Worm (Caenorhabditis elegans) whole organism, late embryonic: ENCODE measurements around the gene cyp-32A1.

ENCODE experiments used
- C08G9.2 ChIP-seq: sonication (generic microtip); optimal IDR thresholded peaks from 2 replicates; lab custom pipeline; 2016; ENCODE audit warnings: mild to moderate bottlenecking, missing genetic modification characterization, moderate library complexity, missing compliant biosample characterization
- C38D4.7 ChIP-seq: fragments of 200-800 bp; sonication (Bioruptor generic); optimal IDR thresholded peaks from 2 replicates; lab custom pipeline; 2018; ENCODE audit warnings: mild to moderate bottlenecking, missing genetic modification characterization, moderate library complexity, missing compliant biosample characterization
- F13H6.1 ChIP-seq: sonication (generic microtip); optimal IDR thresholded peaks from 2 replicates; lab custom pipeline; 2016; ENCODE audit warnings: missing genetic modification characterization, missing compliant biosample characterization
- K02D7.2 ChIP-seq: sonication (generic microtip); optimal IDR thresholded peaks from 2 replicates; lab custom pipeline; 2017; ENCODE audit warnings: mild to moderate bottlenecking, missing genetic modification characterization, missing compliant biosample characterization
- K09A11.1 ChIP-seq: sonication (generic microtip); optimal IDR thresholded peaks from 2 replicates; lab custom pipeline; 2017; ENCODE audit warnings: antibody characterized with exemption, mild to moderate bottlenecking, missing genetic modification characterization, missing compliant biosample characterization; ENCODE audit not compliant: insufficient read depth
- ama-1 ChIP-seq: fragments of 150-350 bp; optimal IDR thresholded peaks from 2 replicates; lab custom pipeline; 2014
- ceh-18 ChIP-seq: sonication (generic microtip); optimal IDR thresholded peaks from 2 replicates; lab custom pipeline; 2016; ENCODE audit warnings: missing genetic modification characterization, missing compliant biosample characterization
- ceh-19 ChIP-seq: fragments of 200-800 bp; sonication (Bioruptor generic); optimal IDR thresholded peaks from 2 replicates; lab custom pipeline; 2018; ENCODE audit warnings: mild to moderate bottlenecking, missing genetic modification characterization, missing compliant biosample characterization
- ceh-24 ChIP-seq: sonication (generic microtip); optimal IDR thresholded peaks from 2 replicates; lab custom pipeline; 2016; ENCODE audit warnings: mild to moderate bottlenecking, missing genetic modification characterization, missing compliant biosample characterization
- ceh-30 ChIP-seq: fragments of 150-350 bp; optimal IDR thresholded peaks from 2 replicates; lab custom pipeline; 2014; ENCODE audit warnings: missing biosample characterization, missing genetic modification characterization
- ceh-34 ChIP-seq: sonication (generic microtip); optimal IDR thresholded peaks from 2 replicates; lab custom pipeline; 2016; ENCODE audit warnings: mild to moderate bottlenecking, missing genetic modification characterization, missing compliant biosample characterization
- ceh-45 ChIP-seq: fragments of 200-800 bp; sonication (Bioruptor generic); IDR thresholded peaks from 2 replicates; pipeline ENCODE4 v1.3.6; 2022; ENCODE audit warnings: missing genetic modification reagents, missing genetic modification characterization, missing compliant biosample characterization
- che-1 ChIP-seq: sonication (generic microtip); optimal IDR thresholded peaks from 2 replicates; lab custom pipeline; 2016; ENCODE audit warnings: mild to moderate bottlenecking, missing genetic modification characterization, missing compliant biosample characterization
- dve-1 ChIP-seq: sonication (generic microtip); optimal IDR thresholded peaks from 2 replicates; lab custom pipeline; 2017; ENCODE audit warnings: antibody characterized with exemption, mild to moderate bottlenecking, missing genetic modification characterization, missing compliant biosample characterization
- elt-2 ChIP-seq: sonication (generic microtip); optimal IDR thresholded peaks from 2 replicates; lab custom pipeline; 2016; ENCODE audit warnings: missing genetic modification reagents, missing genetic modification characterization, missing compliant biosample characterization
- elt-4 ChIP-seq: sonication (generic microtip); optimal IDR thresholded peaks from 2 replicates; lab custom pipeline; 2016; ENCODE audit warnings: missing genetic modification characterization, missing compliant biosample characterization
- eyg-1 ChIP-seq: sonication (generic microtip); optimal IDR thresholded peaks from 2 replicates; lab custom pipeline; 2016; ENCODE audit warnings: missing genotype, missing genetic modification characterization, missing compliant biosample characterization
- gmeb-2 ChIP-seq: sonication (generic microtip); optimal IDR thresholded peaks from 2 replicates; lab custom pipeline; 2016; ENCODE audit warnings: missing genetic modification characterization, inconsistent platforms, missing compliant biosample characterization
- hlh-15 ChIP-seq: sonication (generic microtip); optimal IDR thresholded peaks from 2 replicates; lab custom pipeline; 2016; ENCODE audit warnings: missing genetic modification characterization, missing compliant biosample characterization
- hlh-30 ChIP-seq: sonication (generic microtip); optimal IDR thresholded peaks from 2 replicates; lab custom pipeline; 2017; ENCODE audit warnings: antibody characterized with exemption, missing genetic modification characterization, missing compliant biosample characterization; ENCODE audit not compliant: insufficient read depth
- lim-6 ChIP-seq: sonication (generic microtip); optimal IDR thresholded peaks from 2 replicates; lab custom pipeline; 2016; ENCODE audit warnings: missing genetic modification characterization, missing compliant biosample characterization
- mec-3 ChIP-seq: sonication (generic microtip); optimal IDR thresholded peaks from 2 replicates; lab custom pipeline; 2016; ENCODE audit warnings: borderline replicate concordance, missing genetic modification characterization, missing compliant biosample characterization
- nfya-1 ChIP-seq: sonication (generic microtip); optimal IDR thresholded peaks from 2 replicates; lab custom pipeline; 2017; ENCODE audit warnings: missing genetic modification characterization, mild to moderate bottlenecking, missing compliant biosample characterization, antibody characterized with exemption, moderate library complexity
- nhr-11 ChIP-seq: fragments of 150-350 bp; optimal IDR thresholded peaks from 2 replicates; lab custom pipeline; 2014; ENCODE audit warnings: missing biosample characterization, missing genetic modification characterization
- nhr-232 ChIP-seq: sonication (generic microtip); optimal IDR thresholded peaks from 2 replicates; lab custom pipeline; 2016; ENCODE audit warnings: missing genetic modification characterization, missing compliant biosample characterization
- pag-3 ChIP-seq: sonication (generic microtip); optimal IDR thresholded peaks from 2 replicates; lab custom pipeline; 2016; ENCODE audit warnings: missing compliant biosample characterization, missing genetic modification characterization, borderline replicate concordance
- pat-9 ChIP-seq: fragments of 200-800 bp; sonication (Bioruptor generic); optimal IDR thresholded peaks from 2 replicates; lab custom pipeline; 2018; ENCODE audit warnings: mild to moderate bottlenecking, missing genetic modification characterization, moderate library complexity, missing compliant biosample characterization
- pax-1 ChIP-seq: fragments of 150-350 bp; optimal IDR thresholded peaks from 2 replicates; lab custom pipeline; 2014; ENCODE audit warnings: missing biosample characterization, missing genetic modification characterization
- pha-2 ChIP-seq: sonication (generic microtip); optimal IDR thresholded peaks from 2 replicates; lab custom pipeline; 2017; ENCODE audit warnings: mild to moderate bottlenecking, missing genetic modification characterization, missing compliant biosample characterization
- pqm-1 ChIP-seq: sonication (generic microtip); optimal IDR thresholded peaks from 2 replicates; lab custom pipeline; 2016; ENCODE audit warnings: missing genetic modification characterization, missing compliant biosample characterization
- pros-1 ChIP-seq: fragments of 150-350 bp; optimal IDR thresholded peaks from 2 replicates; lab custom pipeline; 2014; ENCODE audit warnings: missing biosample characterization, missing genetic modification reagents, missing genetic modification characterization
- sox-4 ChIP-seq: sonication (generic microtip); optimal IDR thresholded peaks from 2 replicates; lab custom pipeline; 2017; ENCODE audit warnings: mild to moderate bottlenecking, missing genetic modification characterization, inconsistent platforms, missing compliant biosample characterization
- syd-9 ChIP-seq: sonication (generic microtip); optimal IDR thresholded peaks from 2 replicates; lab custom pipeline; 2016; ENCODE audit warnings: mild to moderate bottlenecking, missing genetic modification characterization, moderate library complexity, missing compliant biosample characterization
- tbx-2 ChIP-seq: sonication (generic microtip); optimal IDR thresholded peaks from 2 replicates; lab custom pipeline; 2016; ENCODE audit warnings: missing genetic modification characterization, missing compliant biosample characterization
- unc-3 ChIP-seq, 2 experiments: fragments of 200-800 bp in 1 of 2; sonication (Bioruptor generic) in 1 of 2; sonication (generic microtip) in 1 of 2; conservative IDR thresholded peaks in 1 of 2; optimal IDR thresholded peaks in 1 of 2; 2 replicates each; pipeline versions ENCODE4 v1.3.6 to Lab custom; 2016 to 2022; ENCODE audit warnings: missing compliant biosample characterization in 2 of 2, missing genetic modification characterization in 2 of 2, missing genetic modification reagents in 1 of 2
- unc-42 ChIP-seq: sonication (generic microtip); optimal IDR thresholded peaks from 2 replicates; lab custom pipeline; 2016; ENCODE audit warnings: missing genotype, missing genetic modification characterization, missing compliant biosample characterization
- unc-55 ChIP-seq: sonication (generic microtip); optimal IDR thresholded peaks from 2 replicates; lab custom pipeline; 2017; ENCODE audit warnings: missing biosample characterization, missing genetic modification reagents, missing genetic modification characterization
- zip-5 ChIP-seq: sonication (generic microtip); optimal IDR thresholded peaks from 2 replicates; lab custom pipeline; 2016; ENCODE audit warnings: missing genetic modification characterization, missing compliant biosample characterization

Gene cyp-32A1

ce11 chrV:7755991-7756390 is 25.6 kb upstream of the cyp-32A1 start:
- TF ChIP-seq ceh-34 (tag; lab: Kevin White, UChicago): no peak
- peak; percentile 79 for TF ChIP-seq elt-2

- TF ChIP-seq ceh-45 (GFP tag; lab: Robert Waterston, UW) (no peak), hlh-15 (no peak), ceh-18 (tag; lab: Kevin White, UChicago) (peak; percentile 45), C08G9.2 (tag; lab: Kevin White, UChicago) (no peak), hlh-30 (tag; lab: Kevin White, UChicago) (peak; percentile 0), unc-55 (GFP tag; lab: Kevin White, UChicago) (peak; percentile 65), sox-4 (tag; lab: Kevin White, UChicago) (no peak), pag-3 (tag; lab: Kevin White, UChicago) (no peak), unc-42 (tag; lab: Kevin White, UChicago) (peak; percentile 73)
Observed at ce11 chrV:7759270-7759669, 22.3 kb upstream of the cyp-32A1 start.

- TF ChIP-seq pat-9 (tag; lab: Kevin White, UChicago) (no peak), dve-1 (tag; lab: Kevin White, UChicago) (no peak), pax-1 (tag; lab: Kevin White, UChicago) (no peak), eyg-1 (tag; lab: Kevin White, UChicago) (no peak), ceh-18 (tag; lab: Kevin White, UChicago) (no peak), elt-2 (no peak), ama-1 (lab: Kevin White, UChicago) (no peak), K09A11.1 (no peak), nfya-1 (tag; lab: Kevin White, UChicago) (no peak), zip-5 (tag; lab: Kevin White, UChicago) (no peak), nhr-232 (no peak), pag-3 (tag; lab: Kevin White, UChicago) (no peak), tbx-2 (tag; lab: Kevin White, UChicago) (no peak), elt-4 (tag; lab: Kevin White, UChicago) (no peak), pqm-1 (tag; lab: Kevin White, UChicago) (no peak), pros-1 (tag; lab: Kevin White, UChicago) (no peak), K02D7.2 (no peak), gmeb-2 (tag; lab: Kevin White, UChicago) (no peak), pha-2 (no peak)
Observed at ce11 chrV:7760174-7760573, 21.4 kb upstream of the cyp-32A1 start, which contains the start of gene hint-3. Gene hint-3 (plus strand): TSS chrV:7760474.

ce11 chrV:7761906-7762305 is 19.7 kb upstream of the cyp-32A1 start:
- no peak for TF ChIP-seq eyg-1 (tag; lab: Kevin White, UChicago)
- peak; percentile 78 for TF ChIP-seq nfya-1 (tag; lab: Kevin White, UChicago)

ce11 chrV:7770961-7771360 is 10.7 kb upstream of the cyp-32A1 start, which contains the start of gene frpr-3:
Gene frpr-3 (plus strand): TSS chrV:7771261.
- TF ChIP-seq tbx-2 (tag; lab: Kevin White, UChicago): no peak
- TF ChIP-seq unc-3 (GFP tag; conservative IDR thresholded peaks at IDR 0.05; lab: Robert Waterston, UW): no peak
- TF ChIP-seq unc-3 (tag; optimal IDR thresholded peaks at IDR 0.05; lab: Kevin White, UChicago): no peak
- TF ChIP-seq nfya-1 (tag; lab: Kevin White, UChicago): no peak
- no peak for TF ChIP-seq ceh-19 (GFP tag; lab: Kevin White, UChicago)
- no peak for TF ChIP-seq syd-9 (tag; lab: Kevin White, UChicago)
- no peak for TF ChIP-seq nhr-11 (tag; lab: Kevin White, UChicago)
- no peak for TF ChIP-seq lim-6 (tag; lab: Kevin White, UChicago)
- TF ChIP-seq ceh-24 (tag; lab: Kevin White, UChicago): no peak
- TF ChIP-seq che-1 (tag; lab: Kevin White, UChicago): no peak
- TF ChIP-seq C08G9.2 (tag; lab: Kevin White, UChicago): no peak
- TF ChIP-seq F13H6.1 (tag; lab: Kevin White, UChicago): no peak
- no peak for TF ChIP-seq pag-3 (tag; lab: Kevin White, UChicago)
- TF ChIP-seq pros-1 (tag; lab: Kevin White, UChicago): no peak
- TF ChIP-seq nhr-232: no peak
- TF ChIP-seq mec-3: no peak
- no peak for TF ChIP-seq pha-2
- no peak for TF ChIP-seq C38D4.7 (GFP tag; lab: Kevin White, UChicago)
- no peak for TF ChIP-seq pax-1 (tag; lab: Kevin White, UChicago)
- TF ChIP-seq ceh-30 (tag; lab: Kevin White, UChicago): no peak
